Worm (Caenorhabditis elegans) whole organism, L4 larva: ENCODE data around the gene nspe-7.

Experiments used
- D1046.2 ChIP-seq: fragments of 200-800 bp; sonication (Bioruptor generic); IDR thresholded peaks from 2 replicates; pipeline ENCODE4 v1.3.6; 2022; ENCODE audit warnings: missing genetic modification characterization, missing compliant biosample characterization
- F26F4.8 ChIP-seq: fragments of 200-800 bp; sonication (Bioruptor generic); conservative IDR thresholded peaks from 2 replicates; pipeline ENCODE4 v1.3.6; 2022; ENCODE audit warnings: missing genetic modification characterization, missing compliant biosample characterization
- F37D6.2 ChIP-seq: sonication (generic microtip); optimal IDR thresholded peaks from 2 replicates; lab custom pipeline; 2016; ENCODE audit warnings: mild to moderate bottlenecking, missing genetic modification characterization, missing compliant biosample characterization
- F49E8.2 ChIP-seq: sonication (generic microtip); optimal IDR thresholded peaks from 2 replicates; lab custom pipeline; 2016; ENCODE audit warnings: missing compliant biosample characterization, mild to moderate bottlenecking, missing genetic modification characterization, borderline replicate concordance
- Y5F2A.4 ChIP-seq: fragments of 200-800 bp; sonication (Bioruptor generic); optimal IDR thresholded peaks from 2 replicates; lab custom pipeline; 2018; ENCODE audit warnings: mild to moderate bottlenecking, missing genetic modification characterization, missing compliant biosample characterization
- Y75B8A.6 ChIP-seq: fragments of 200-800 bp; sonication (Bioruptor generic); IDR thresholded peaks from 2 replicates; pipeline ENCODE4 v1.3.6; 2022; ENCODE audit warnings: missing genetic modification reagents, missing genetic modification characterization, missing compliant biosample characterization
- ZK337.2 ChIP-seq: fragments of 200-800 bp; sonication (Bioruptor generic); IDR thresholded peaks from 2 replicates; pipeline ENCODE4 v1.3.6; 2022; ENCODE audit warnings: missing genetic modification reagents, missing genetic modification characterization, missing compliant biosample characterization
- aly-2 ChIP-seq: sonication (generic microtip); optimal IDR thresholded peaks from 2 replicates; lab custom pipeline; 2018; ENCODE audit warnings: missing biosample characterization, missing genetic modification characterization
- arid-1 ChIP-seq: fragments of 200-800 bp; sonication (Bioruptor generic); conservative IDR thresholded peaks from 2 replicates; pipeline ENCODE4 v1.3.6; 2022; ENCODE audit warnings: missing genetic modification reagents, missing genetic modification characterization, missing compliant biosample characterization
- ceh-44 ChIP-seq: fragments of 200-800 bp; sonication (Bioruptor generic); IDR thresholded peaks from 2 replicates; pipeline ENCODE4 v1.3.6; 2022; ENCODE audit warnings: missing genetic modification reagents, missing genetic modification characterization, missing compliant biosample characterization
- ceh-62 ChIP-seq: sonication (generic microtip); optimal IDR thresholded peaks from 2 replicates; lab custom pipeline; 2017; ENCODE audit warnings: missing biosample characterization, missing genetic modification characterization
- ces-1 ChIP-seq: fragments of 150-350 bp; sonication (generic microtip); optimal IDR thresholded peaks from 4 replicates; lab custom pipeline; 2014; ENCODE audit warnings: missing biosample characterization, missing genetic modification reagents, missing genetic modification characterization
- ctbp-1 ChIP-seq: fragments of 200-800 bp; sonication (Bioruptor generic); IDR thresholded peaks from 2 replicates; pipeline ENCODE4 v1.3.6; 2022; ENCODE audit warnings: missing genetic modification reagents, missing genetic modification characterization, missing compliant biosample characterization
- daf-8 ChIP-seq: fragments of 200-800 bp; sonication (Bioruptor generic); IDR thresholded peaks from 2 replicates; pipeline ENCODE4 v1.3.6; 2022; ENCODE audit warnings: missing genetic modification characterization, missing compliant biosample characterization
- dmd-9 ChIP-seq: fragments of 200-800 bp; sonication (Bioruptor generic); IDR thresholded peaks from 2 replicates; pipeline ENCODE4 v1.3.6; 2022; ENCODE audit warnings: missing genetic modification reagents, missing genetic modification characterization, missing compliant biosample characterization
- fkh-10 ChIP-seq: fragments of 150-350 bp; optimal IDR thresholded peaks from 2 replicates; lab custom pipeline; 2014; ENCODE audit warnings: missing biosample characterization, missing genetic modification reagents, missing genetic modification characterization
- fos-1 ChIP-seq: fragments of 150-350 bp; optimal IDR thresholded peaks from 2 replicates; lab custom pipeline; 2014; ENCODE audit warnings: missing biosample characterization, missing genetic modification characterization
- gei-8 ChIP-seq: fragments of 200-800 bp; sonication (Bioruptor generic); optimal IDR thresholded peaks from 2 replicates; lab custom pipeline; 2018; ENCODE audit warnings: mild to moderate bottlenecking, missing genetic modification characterization, missing compliant biosample characterization
- hif-1 ChIP-seq, 2 experiments: sonication (generic microtip); optimal IDR thresholded peaks; 2 replicates each; lab custom pipeline; 2016 to 2017; ENCODE audit warnings: missing compliant biosample characterization in 2 of 2, missing genetic modification characterization in 2 of 2, missing genetic modification reagents in 2 of 2, missing genotype in 2 of 2, mild to moderate bottlenecking in 1 of 2
- hlh-11 ChIP-seq: fragments of 200-800 bp; sonication (Bioruptor generic); optimal IDR thresholded peaks from 2 replicates; lab custom pipeline; 2018; ENCODE audit warnings: mild to moderate bottlenecking, missing genetic modification characterization, missing compliant biosample characterization
- hmg-1.1 ChIP-seq: fragments of 200-800 bp; sonication (Bioruptor generic); IDR thresholded peaks from 2 replicates; pipeline ENCODE4 v1.3.6; 2022; ENCODE audit warnings: missing genetic modification reagents, missing genetic modification characterization, missing compliant biosample characterization
- jun-1 ChIP-seq: fragments of 150-350 bp; optimal IDR thresholded peaks from 2 replicates; lab custom pipeline; 2014; ENCODE audit warnings: missing biosample characterization, missing genetic modification reagents, missing genetic modification characterization
- lim-7 ChIP-seq: fragments of 200-800 bp; sonication (Bioruptor generic); IDR thresholded peaks from 2 replicates; pipeline ENCODE4 v1.3.6; 2022; ENCODE audit warnings: missing genetic modification characterization, missing compliant biosample characterization
- lin-13 ChIP-seq: fragments of 150-350 bp; optimal IDR thresholded peaks from 2 replicates; lab custom pipeline; 2014; ENCODE audit warnings: missing biosample characterization, missing genetic modification reagents, missing genetic modification characterization
- lin-15B ChIP-seq: fragments of 150-350 bp; sonication (generic microtip); optimal IDR thresholded peaks from 3 replicates; lab custom pipeline; 2014; ENCODE audit warnings: missing biosample characterization, missing genetic modification characterization
- lin-38 ChIP-seq: fragments of 200-800 bp; sonication (Bioruptor generic); IDR thresholded peaks from 2 replicates; pipeline ENCODE4 v1.3.6; 2022; ENCODE audit warnings: missing genetic modification reagents, missing genetic modification characterization, missing compliant biosample characterization
- madf-9 ChIP-seq: fragments of 200-800 bp; sonication (Bioruptor generic); conservative IDR thresholded peaks from 2 replicates; pipeline ENCODE4 v1.3.6; 2022; ENCODE audit warnings: missing genetic modification reagents, missing genetic modification characterization, missing compliant biosample characterization
- mep-1 ChIP-seq: fragments of 150-350 bp; sonication (generic microtip); optimal IDR thresholded peaks from 3 replicates; lab custom pipeline; 2014; ENCODE audit warnings: missing biosample characterization, missing genetic modification characterization
- mes-2 ChIP-seq: sonication (generic microtip); optimal IDR thresholded peaks from 2 replicates; lab custom pipeline; 2016; ENCODE audit warnings: missing genotype, mild to moderate bottlenecking, missing genetic modification characterization, missing compliant biosample characterization; ENCODE audit not compliant: poor library complexity, severe bottlenecking
- mxl-2 ChIP-seq: fragments of 200-800 bp; sonication (Bioruptor generic); conservative IDR thresholded peaks from 2 replicates; pipeline ENCODE4 v1.3.6; 2022; ENCODE audit warnings: missing genetic modification reagents, missing genetic modification characterization, missing compliant biosample characterization
- nhr-10 ChIP-seq: fragments of 150-350 bp; optimal IDR thresholded peaks from 2 replicates; lab custom pipeline; 2014; ENCODE audit warnings: missing biosample characterization, missing genetic modification characterization
- nhr-11 ChIP-seq: fragments of 150-350 bp; optimal IDR thresholded peaks from 2 replicates; lab custom pipeline; 2014; ENCODE audit warnings: missing biosample characterization, missing genetic modification characterization
- nhr-237 ChIP-seq: sonication (generic microtip); optimal IDR thresholded peaks from 2 replicates; lab custom pipeline; 2017; ENCODE audit warnings: missing biosample characterization, missing genetic modification characterization
- nhr-41 ChIP-seq: fragments of 200-800 bp; sonication (Bioruptor generic); IDR thresholded peaks from 2 replicates; pipeline ENCODE4 v1.3.6; 2022; ENCODE audit warnings: missing genetic modification reagents, missing genetic modification characterization, missing compliant biosample characterization
- nhr-42 ChIP-seq: fragments of 200-800 bp; sonication (Bioruptor generic); IDR thresholded peaks from 2 replicates; pipeline ENCODE4 v1.3.6; 2022; ENCODE audit warnings: missing genetic modification characterization, missing compliant biosample characterization
- nhr-48 ChIP-seq: sonication (generic microtip); optimal IDR thresholded peaks from 2 replicates; lab custom pipeline; 2016; ENCODE audit warnings: mild to moderate bottlenecking, missing genetic modification characterization, missing compliant biosample characterization
- nhr-6 ChIP-seq: fragments of 150-350 bp; optimal IDR thresholded peaks from 2 replicates; lab custom pipeline; 2014; ENCODE audit warnings: missing biosample characterization, missing genetic modification characterization
- nhr-76 ChIP-seq: fragments of 150-350 bp; optimal IDR thresholded peaks from 2 replicates; lab custom pipeline; 2014; ENCODE audit warnings: missing biosample characterization, missing genetic modification characterization
- pha-4 ChIP-seq, 2 experiments: fragments of 150-350 bp in 1 of 2; fragments of 200-800 bp in 1 of 2; sonication (Bioruptor generic) in 1 of 2; IDR thresholded peaks in 1 of 2; optimal IDR thresholded peaks in 1 of 2; 2 replicates each; pipeline versions ENCODE4 v1.3.6 to Lab custom; 2014 to 2022; ENCODE audit warnings: missing genetic modification characterization in 2 of 2, missing genetic modification reagents in 2 of 2, missing biosample characterization in 1 of 2, missing compliant biosample characterization in 1 of 2
- rbr-2 ChIP-seq: sonication (generic microtip); optimal IDR thresholded peaks from 2 replicates; lab custom pipeline; 2016; ENCODE audit warnings: missing genotype, missing genetic modification characterization, missing compliant biosample characterization
- skn-1 ChIP-seq: fragments of 150-350 bp; optimal IDR thresholded peaks from 2 replicates; lab custom pipeline; 2014; ENCODE audit warnings: missing biosample characterization, missing genetic modification characterization
- spr-3 ChIP-seq: fragments of 200-800 bp; sonication (Bioruptor generic); optimal IDR thresholded peaks from 2 replicates; lab custom pipeline; 2018; ENCODE audit warnings: mild to moderate bottlenecking, missing genetic modification characterization, missing compliant biosample characterization
- tra-1 ChIP-seq: fragments of 200-800 bp; sonication (Bioruptor generic); IDR thresholded peaks from 2 replicates; pipeline ENCODE4 v1.3.6; 2022; ENCODE audit warnings: missing genetic modification reagents, missing genetic modification characterization, missing compliant biosample characterization
- unc-39 ChIP-seq: sonication (generic microtip); optimal IDR thresholded peaks from 2 replicates; lab custom pipeline; 2017; ENCODE audit warnings: missing biosample characterization, missing genetic modification characterization
- unc-62 ChIP-seq, 3 experiments: fragments of 150-350 bp in 1 of 3; sonication (generic microtip); optimal IDR thresholded peaks in 2 of 3; peaks in 1 of 3; 1 replicate in 1 of 3; 2 replicates in 2 of 3; lab custom pipeline; 2014 to 2017; ENCODE audit warnings: missing biosample characterization in 3 of 3, missing genetic modification characterization in 3 of 3, missing genetic modification reagents in 3 of 3, missing genotype in 1 of 3
- vab-7 ChIP-seq: fragments of 200-800 bp; sonication (Bioruptor generic); IDR thresholded peaks from 2 replicates; pipeline ENCODE4 v1.3.6; 2022; ENCODE audit warnings: missing genetic modification reagents, missing genetic modification characterization, missing compliant biosample characterization
- ztf-7 ChIP-seq: fragments of 150-350 bp; optimal IDR thresholded peaks from 2 replicates; lab custom pipeline; 2014; ENCODE audit warnings: missing biosample characterization, missing genetic modification characterization

Gene nspe-7

ce11 chrII:12659676-12660371 lies 32.8 kb downstream of the nspe-7 start (continued):
- TF ChIP-seq fos-1 (no peak), gei-8 (GFP tag; lab: Kevin White, UChicago) (no peak), F49E8.2 (tag; lab: Kevin White, UChicago) (no peak), tra-1 (GFP tag; lab: Robert Waterston, UW) (peak; percentile 71), unc-62 (GFP tag; optimal IDR thresholded peaks at IDR 0.05 in 1 of 2; lab: Kevin White, UChicago) (no peak), unc-62 (tag; optimal IDR thresholded peaks at IDR 0.05; lab: Kevin White, UChicago) (no peak), hmg-1.1 (GFP tag; lab: Robert Waterston, UW) (no peak; the same call in 1 of the 2 replicates), madf-9 (GFP tag; lab: Robert Waterston, UW) (no peak; the same call in 1 of the 2 replicates), Y5F2A.4 (GFP tag; lab: Kevin White, UChicago) (no peak), ces-1 (GFP tag; lab: Kevin White, UChicago) (peak; percentile 34), unc-39 (tag; lab: Kevin White, UChicago) (no peak), lin-15B (no peak), nhr-42 (GFP tag; lab: Robert Waterston, UW) (no peak), F26F4.8 (GFP tag; lab: Robert Waterston, UW) (no peak), hif-1 (tag; optimal IDR thresholded peaks at IDR 0.05; lab: Kevin White, UChicago) (peak in 1 of 2 experiments; percentile 48), lin-38 (GFP tag; lab: Robert Waterston, UW) (no peak), mxl-2 (no peak), ZK337.2 (GFP tag; lab: Robert Waterston, UW) (no peak), rbr-2 (tag; lab: Kevin White, UChicago) (peak; percentile 16), ztf-7 (tag; lab: Kevin White, UChicago) (no peak), nhr-11 (tag; lab: Kevin White, UChicago) (no peak), nhr-10 (tag; lab: Kevin White, UChicago) (no peak), nhr-76 (no peak), lin-13 (GFP tag; lab: Kevin White, UChicago) (peak; percentile 11), spr-3 (no peak), mes-2 (tag; lab: Kevin White, UChicago) (no peak), hlh-11 (tag; lab: Kevin White, UChicago) (peak; percentile 61), daf-8 (GFP tag; lab: Robert Waterston, UW) (no peak), Y75B8A.6 (GFP tag; lab: Robert Waterston, UW) (no peak)

- no peak for TF ChIP-seq aly-2 (tag; lab: Kevin White, UChicago)
- peak; percentile 13 for TF ChIP-seq rbr-2 (tag; lab: Kevin White, UChicago)
- no peak for TF ChIP-seq lim-7 (GFP tag; lab: Robert Waterston, UW)
- peak; percentile 18 for TF ChIP-seq mep-1
- no peak for TF ChIP-seq nhr-48 (tag; lab: Kevin White, UChicago)
- TF ChIP-seq unc-62 (GFP tag; optimal IDR thresholded peaks at IDR 0.05 in 1 of 2; lab: Kevin White, UChicago) = peak in 1 of 2 experiments; percentile 18
- TF ChIP-seq unc-62 (tag; optimal IDR thresholded peaks at IDR 0.05; lab: Kevin White, UChicago) = no peak
- TF ChIP-seq jun-1 (tag; lab: Kevin White, UChicago) = no peak
These were observed 34.9 kb downstream of the nspe-7 start for ce11 chrII:12661930-12662329.

ce11 chrII:12665019-12665418 lies 38.0 kb downstream of the nspe-7 start:
- 0 out of 2 replicates have a peak, but pooled peaks have one; percentile 5 for TF ChIP-seq D1046.2 (GFP tag; lab: Robert Waterston, UW)
- no peak for TF ChIP-seq lim-7 (GFP tag; lab: Robert Waterston, UW)
- peak; percentile 30 for TF ChIP-seq F37D6.2 (tag; lab: Kevin White, UChicago)
- TF ChIP-seq ceh-62 (tag; lab: Kevin White, UChicago) = no peak
- no peak; the same call in 1 of the 2 replicates for TF ChIP-seq vab-7 (GFP tag; lab: Robert Waterston, UW)
- TF ChIP-seq ceh-44 (GFP tag; lab: Robert Waterston, UW) = no peak
- no peak for TF ChIP-seq ZK337.2 (GFP tag; lab: Robert Waterston, UW)
- TF ChIP-seq nhr-6 (tag; lab: Kevin White, UChicago) = no peak
- TF ChIP-seq nhr-237 (tag; lab: Kevin White, UChicago) = no peak
- TF ChIP-seq hmg-1.1 (GFP tag; lab: Robert Waterston, UW) = peak; percentile 63
- TF ChIP-seq dmd-9 (GFP tag; lab: Robert Waterston, UW) = no peak
- no peak for TF ChIP-seq fkh-10 (GFP tag; lab: Kevin White, UChicago)
- no peak for TF ChIP-seq nhr-41 (GFP tag; lab: Robert Waterston, UW)
- no peak for TF ChIP-seq arid-1
- TF ChIP-seq nhr-48 (tag; lab: Kevin White, UChicago) = no peak
- no peak for TF ChIP-seq skn-1 (tag; lab: Kevin White, UChicago)
- TF ChIP-seq ctbp-1 (GFP tag; lab: Robert Waterston, UW) = no peak
- TF ChIP-seq pha-4 (GFP tag; IDR thresholded peaks at IDR 0.05; lab: Robert Waterston, UW) = no peak
- TF ChIP-seq pha-4 (tag; optimal IDR thresholded peaks at IDR 0.05; lab: Kevin White, UChicago) = no peak
